Worm (Caenorhabditis elegans): ENCODE data around the gene Y17G7B.20.

- TF ChIP-seq daf-12 (tag; optimal IDR thresholded peaks at IDR 0.05) (no peak), nhr-11 (tag; optimal IDR thresholded peaks at IDR 0.05) (no peak), nhr-12 (tag; optimal IDR thresholded peaks at IDR 0.05) (no peak), lin-15B (tag; optimal IDR thresholded peaks at IDR 0.05) (peak; percentile 21), snpc-4 (tag; optimal IDR thresholded peaks at IDR 0.05) (peak; percentile 4), unc-62 (GFP tag; optimal IDR thresholded peaks at IDR 0.05) (no peak), fos-1 (tag; optimal IDR thresholded peaks at IDR 0.05) (no peak)
These were observed at the start of gene Y17G7B.20, which contains the start of gene ash-2 for ce11 chrII:11979449-11980095.
